Worm (Caenorhabditis elegans) whole organism, L1 larva: ENCODE results near the gene immp-1.

Experiments used
- C16A3.4 ChIP-seq: fragments of 150-350 bp; optimal IDR thresholded peaks from 2 replicates; lab custom pipeline; 2014; ENCODE audit warnings: missing biosample characterization, missing genetic modification characterization
- C34B4.2 ChIP-seq: sonication (generic microtip); optimal IDR thresholded peaks from 2 replicates; lab custom pipeline; 2017; ENCODE audit warnings: mild to moderate bottlenecking, missing genetic modification characterization, missing compliant biosample characterization
- F16B12.6 ChIP-seq: fragments of 150-350 bp; optimal IDR thresholded peaks from 2 replicates; lab custom pipeline; 2014; ENCODE audit warnings: missing biosample characterization, missing genetic modification characterization
- Y116A8C.19 ChIP-seq: sonication (generic microtip); optimal IDR thresholded peaks from 2 replicates; lab custom pipeline; 2016; ENCODE audit warnings: missing compliant biosample characterization, missing genetic modification characterization, borderline replicate concordance
- aha-1 ChIP-seq: fragments of 150-350 bp; optimal IDR thresholded peaks from 2 replicates; lab custom pipeline; 2014; ENCODE audit warnings: missing biosample characterization, missing genetic modification characterization
- alr-1 ChIP-seq: fragments of 200-800 bp; sonication (Bioruptor generic); optimal IDR thresholded peaks from 2 replicates; lab custom pipeline; 2018; ENCODE audit warnings: borderline replicate concordance, mild to moderate bottlenecking, missing genetic modification characterization, missing compliant biosample characterization
- aly-2 ChIP-seq: fragments of 150-350 bp; optimal IDR thresholded peaks from 2 replicates; lab custom pipeline; 2014; ENCODE audit warnings: missing biosample characterization, missing genetic modification characterization
- blmp-1 ChIP-seq: fragments of 150-350 bp; optimal IDR thresholded peaks from 2 replicates; lab custom pipeline; 2014; ENCODE audit warnings: missing biosample characterization, missing genetic modification characterization
- ceh-63 ChIP-seq: fragments of 200-800 bp; sonication (Bioruptor generic); optimal IDR thresholded peaks from 2 replicates; lab custom pipeline; 2018; ENCODE audit warnings: mild to moderate bottlenecking, missing genetic modification characterization, missing compliant biosample characterization
- ceh-8 ChIP-seq: fragments of 200-800 bp; sonication (Bioruptor generic); optimal IDR thresholded peaks from 2 replicates; lab custom pipeline; 2018; ENCODE audit warnings: mild to moderate bottlenecking, missing genetic modification characterization, moderate library complexity, missing compliant biosample characterization
- ceh-82 ChIP-seq, 3 experiments: fragments of 150-350 bp in 1 of 3; sonication (generic microtip) in 2 of 3; optimal IDR thresholded peaks; 2 replicates each; lab custom pipeline; 2014 to 2017; ENCODE audit warnings: missing biosample characterization in 3 of 3, missing genetic modification characterization in 3 of 3
- ces-1 ChIP-seq: fragments of 150-350 bp; optimal IDR thresholded peaks from 2 replicates; lab custom pipeline; 2014; ENCODE audit warnings: missing biosample characterization, missing genetic modification reagents, missing genetic modification characterization
- egl-13 ChIP-seq: sonication (generic microtip); optimal IDR thresholded peaks from 2 replicates; lab custom pipeline; 2016; ENCODE audit warnings: missing genotype, missing genetic modification reagents, missing genetic modification characterization, missing compliant biosample characterization
- egl-27 ChIP-seq, 2 experiments: fragments of 150-350 bp in 1 of 2; sonication (generic microtip); optimal IDR thresholded peaks; 3 replicates each; lab custom pipeline; 2017 to 2018; ENCODE audit warnings: missing biosample characterization in 2 of 2, missing genetic modification characterization in 2 of 2, missing genetic modification reagents in 2 of 2
- elt-2 ChIP-seq: sonication (generic microtip); optimal IDR thresholded peaks from 2 replicates; lab custom pipeline; 2016; ENCODE audit warnings: missing genetic modification characterization, mild to moderate bottlenecking, inconsistent platforms, missing compliant biosample characterization, missing genetic modification reagents
- elt-3 ChIP-seq, 6 experiments: fragments of 150-350 bp in 1 of 6; sonication (generic microtip); optimal IDR thresholded peaks; 2 replicates each; lab custom pipeline; 2017 to 2018; ENCODE audit warnings: missing biosample characterization in 6 of 6, missing genetic modification characterization in 6 of 6, inconsistent platforms in 1 of 6
- ets-5 ChIP-seq: fragments of 200-800 bp; sonication (Bioruptor generic); IDR thresholded peaks from 2 replicates; pipeline ENCODE4 v1.3.6; 2022; ENCODE audit warnings: missing genetic modification characterization, missing compliant biosample characterization
- fkh-8 ChIP-seq: sonication (generic microtip); optimal IDR thresholded peaks from 2 replicates; lab custom pipeline; 2016; ENCODE audit warnings: mild to moderate bottlenecking, missing genetic modification characterization, missing compliant biosample characterization
- hlh-17 ChIP-seq: fragments of 200-800 bp; sonication (Bioruptor generic); optimal IDR thresholded peaks from 2 replicates; lab custom pipeline; 2018; ENCODE audit warnings: missing genetic modification characterization, mild to moderate bottlenecking, missing compliant biosample characterization, moderate library complexity, borderline replicate concordance
- hlh-4 ChIP-seq: sonication (generic microtip); optimal IDR thresholded peaks from 2 replicates; lab custom pipeline; 2016; ENCODE audit warnings: mild to moderate bottlenecking, missing genetic modification characterization, missing compliant biosample characterization
- irx-1 ChIP-seq: sonication (generic microtip); optimal IDR thresholded peaks from 2 replicates; lab custom pipeline; 2016; ENCODE audit warnings: missing genetic modification characterization, missing compliant biosample characterization
- jun-1 ChIP-seq: fragments of 150-350 bp; optimal IDR thresholded peaks from 2 replicates; lab custom pipeline; 2014; ENCODE audit warnings: missing biosample characterization, missing genetic modification reagents, missing genetic modification characterization
- lin-13 ChIP-seq: fragments of 150-350 bp; optimal IDR thresholded peaks from 2 replicates; lab custom pipeline; 2014; ENCODE audit warnings: missing biosample characterization, missing genetic modification reagents, missing genetic modification characterization
- lin-14 ChIP-seq: fragments of 200-800 bp; sonication (Bioruptor generic); optimal IDR thresholded peaks from 2 replicates; lab custom pipeline; 2018; ENCODE audit warnings: mild to moderate bottlenecking, missing genetic modification characterization, moderate library complexity, missing compliant biosample characterization
- lin-15B ChIP-seq: fragments of 150-350 bp; sonication (generic microtip); optimal IDR thresholded peaks from 3 replicates; lab custom pipeline; 2014; ENCODE audit warnings: missing biosample characterization, missing genetic modification characterization
- lin-35 ChIP-seq, 2 experiments: fragments of 150-350 bp; optimal IDR thresholded peaks; 2 replicates each; lab custom pipeline; 2014; ENCODE audit warnings: missing biosample characterization in 2 of 2, missing genetic modification characterization in 2 of 2, missing genetic modification reagents in 2 of 2
- lin-39 ChIP-seq: fragments of 150-350 bp; optimal IDR thresholded peaks from 2 replicates; lab custom pipeline; 2014; ENCODE audit warnings: missing biosample characterization, missing genetic modification reagents, missing genetic modification characterization
- mab-9 ChIP-seq: fragments of 200-800 bp; sonication (Bioruptor generic); IDR thresholded peaks from 2 replicates; pipeline ENCODE4 v1.3.6; 2022; ENCODE audit warnings: missing genetic modification reagents, missing genetic modification characterization, missing compliant biosample characterization
- mef-2 ChIP-seq: fragments of 150-350 bp; optimal IDR thresholded peaks from 2 replicates; lab custom pipeline; 2014; ENCODE audit warnings: missing biosample characterization, missing genetic modification characterization
- mep-1 ChIP-seq: fragments of 150-350 bp; optimal IDR thresholded peaks from 2 replicates; lab custom pipeline; 2014; ENCODE audit warnings: missing biosample characterization, missing genetic modification characterization
- nhr-11 ChIP-seq: fragments of 150-350 bp; optimal IDR thresholded peaks from 2 replicates; lab custom pipeline; 2014; ENCODE audit warnings: missing biosample characterization, missing genetic modification characterization
- nhr-12 ChIP-seq: sonication (generic microtip); optimal IDR thresholded peaks from 2 replicates; lab custom pipeline; 2017; ENCODE audit warnings: missing biosample characterization, missing genetic modification characterization
- nhr-47 ChIP-seq: sonication (generic microtip); optimal IDR thresholded peaks from 2 replicates; lab custom pipeline; 2016; ENCODE audit warnings: mild to moderate bottlenecking, missing genetic modification characterization, moderate library complexity, missing compliant biosample characterization
- nhr-71 ChIP-seq: sonication (generic microtip); optimal IDR thresholded peaks from 2 replicates; lab custom pipeline; 2016; ENCODE audit warnings: mild to moderate bottlenecking, missing genetic modification characterization, moderate library complexity, missing compliant biosample characterization
- nhr-77 ChIP-seq: fragments of 150-350 bp; optimal IDR thresholded peaks from 2 replicates; lab custom pipeline; 2014; ENCODE audit warnings: missing biosample characterization, missing genetic modification characterization
- nhr-84 ChIP-seq: sonication (generic microtip); optimal IDR thresholded peaks from 2 replicates; lab custom pipeline; 2017; ENCODE audit warnings: missing biosample characterization, missing genetic modification characterization
- nhr-85 ChIP-seq: sonication (generic microtip); peaks from one replicate; lab custom pipeline; 2016; ENCODE audit warnings: missing genetic modification characterization, inconsistent platforms, missing compliant biosample characterization
- nhr-90 ChIP-seq: sonication (generic microtip); optimal IDR thresholded peaks from 2 replicates; lab custom pipeline; 2016; ENCODE audit warnings: mild to moderate bottlenecking, missing genetic modification characterization, missing compliant biosample characterization; ENCODE audit not compliant: poor library complexity
- pax-3 ChIP-seq: fragments of 200-800 bp; sonication (Bioruptor generic); optimal IDR thresholded peaks from 2 replicates; lab custom pipeline; 2018; ENCODE audit warnings: mild to moderate bottlenecking, missing genetic modification characterization, moderate library complexity, missing compliant biosample characterization
- pqm-1 ChIP-seq: sonication (generic microtip); optimal IDR thresholded peaks from 3 replicates; lab custom pipeline; 2017; ENCODE audit warnings: missing biosample characterization, missing genetic modification characterization
- snu-23 ChIP-seq: sonication (generic microtip); optimal IDR thresholded peaks from 2 replicates; lab custom pipeline; 2016; ENCODE audit warnings: missing genetic modification characterization, missing compliant biosample characterization
- sox-4 ChIP-seq: sonication (generic microtip); optimal IDR thresholded peaks from 2 replicates; lab custom pipeline; 2016; ENCODE audit warnings: missing genetic modification characterization, missing compliant biosample characterization
- sptf-1 ChIP-seq: fragments of 150-350 bp; optimal IDR thresholded peaks from 2 replicates; lab custom pipeline; 2014; ENCODE audit warnings: missing biosample characterization, missing genetic modification characterization
- sup-37 ChIP-seq: fragments of 200-800 bp; sonication (Bioruptor generic); optimal IDR thresholded peaks from 2 replicates; lab custom pipeline; 2018; ENCODE audit warnings: mild to moderate bottlenecking, missing genetic modification characterization, missing compliant biosample characterization
- swsn-7 ChIP-seq: sonication (generic microtip); optimal IDR thresholded peaks from 2 replicates; lab custom pipeline; 2016; ENCODE audit warnings: missing genetic modification characterization, missing compliant biosample characterization
- tbx-2 ChIP-seq: sonication (generic microtip); optimal IDR thresholded peaks from 2 replicates; lab custom pipeline; 2016; ENCODE audit warnings: missing genetic modification characterization, missing compliant biosample characterization
- unc-30 ChIP-seq: sonication (generic microtip); optimal IDR thresholded peaks from 2 replicates; lab custom pipeline; 2017; ENCODE audit warnings: missing biosample characterization, missing genetic modification characterization
- unc-62 ChIP-seq: fragments of 150-350 bp; optimal IDR thresholded peaks from 2 replicates; lab custom pipeline; 2014; ENCODE audit warnings: missing biosample characterization, missing genetic modification reagents, missing genetic modification characterization
- unc-86 ChIP-seq: sonication (generic microtip); optimal IDR thresholded peaks from 2 replicates; lab custom pipeline; 2016; ENCODE audit warnings: missing genetic modification characterization, missing compliant biosample characterization
- unc-98 ChIP-seq: fragments of 200-800 bp; sonication (Bioruptor generic); IDR thresholded peaks from 2 replicates; pipeline ENCODE4 v1.3.6; 2022; ENCODE audit warnings: missing genetic modification characterization, missing compliant biosample characterization
- zag-1 ChIP-seq: fragments of 150-350 bp; optimal IDR thresholded peaks from 2 replicates; lab custom pipeline; 2014; ENCODE audit warnings: missing biosample characterization, missing genetic modification characterization
- zip-4 ChIP-seq: fragments of 200-800 bp; sonication (Bioruptor generic); optimal IDR thresholded peaks from 2 replicates; lab custom pipeline; 2018; ENCODE audit warnings: mild to moderate bottlenecking, missing genetic modification characterization, moderate library complexity, missing compliant biosample characterization
- ztf-11 ChIP-seq, 2 experiments: sonication (generic microtip); optimal IDR thresholded peaks; 2 replicates each; lab custom pipeline; 2016 to 2017; ENCODE audit warnings: missing genetic modification characterization in 2 of 2, missing biosample characterization in 1 of 2, missing compliant biosample characterization in 1 of 2

Gene immp-1

ce11 chrIII:11746718-11747117 is 28.0 kb upstream of the immp-1 start, which contains the start of gene mrt-2 (continued):
- TF ChIP-seq elt-3 (tag; optimal IDR thresholded peaks at IDR 0.05; lab: Kevin White, UChicago) (peak in 2 of 6 experiments; percentile 46 to 60), fkh-8 (tag; lab: Kevin White, UChicago) (peak; percentile 80), hlh-17 (GFP tag; lab: Kevin White, UChicago) (no peak), swsn-7 (tag; lab: Kevin White, UChicago) (peak; percentile 84), sup-37 (peak; percentile 14), alr-1 (tag; lab: Kevin White, UChicago) (no peak), mab-9 (GFP tag; lab: Robert Waterston, UW) (peak; percentile 60), lin-14 (GFP tag; lab: Kevin White, UChicago) (no peak), lin-39 (tag; lab: Kevin White, UChicago) (peak; percentile 87), unc-30 (tag; lab: Kevin White, UChicago) (no peak), unc-86 (tag; lab: Kevin White, UChicago) (peak; percentile 79), nhr-77 (tag; lab: Kevin White, UChicago) (peak; percentile 14), zip-4 (GFP tag; lab: Kevin White, UChicago) (peak; percentile 39), ceh-63 (GFP tag; lab: Kevin White, UChicago) (peak; percentile 6), aly-2 (tag; lab: Kevin White, UChicago) (peak; percentile 47), zag-1 (tag; lab: Kevin White, UChicago) (no peak), sox-4 (tag; lab: Kevin White, UChicago) (peak; percentile 93), nhr-90 (tag; lab: Kevin White, UChicago) (peak; percentile 97), nhr-84 (tag; lab: Kevin White, UChicago) (no peak), nhr-85 (tag; lab: Kevin White, UChicago) (peak; percentile 97), irx-1 (tag; lab: Kevin White, UChicago) (peak; percentile 96), mep-1 (tag; lab: Kevin White, UChicago) (peak; percentile 79), jun-1 (tag; lab: Kevin White, UChicago) (peak; percentile 34), lin-15B (peak; percentile 20), nhr-12 (no peak), nhr-11 (tag; lab: Kevin White, UChicago) (no peak), aha-1 (tag; lab: Kevin White, UChicago) (no peak), pax-3 (tag; lab: Kevin White, UChicago) (peak; percentile 95), nhr-71 (peak; percentile 95), snu-23 (GFP tag; lab: Kevin White, UChicago) (peak; percentile 89), hlh-4 (tag; lab: Kevin White, UChicago) (peak; percentile 60), unc-62 (GFP tag; lab: Kevin White, UChicago) (no peak), Y116A8C.19 (tag; lab: Kevin White, UChicago) (peak; percentile 90), egl-27 (tag; optimal IDR thresholded peaks at IDR 0.05; lab: Kevin White, UChicago) (no peak), mef-2 (no peak), egl-13 (tag; lab: Kevin White, UChicago) (peak; percentile 97), ztf-11 (tag; optimal IDR thresholded peaks at IDR 0.05; lab: Kevin White, UChicago) (peak in 1 of 2 experiments; percentile 95), ceh-8 (GFP tag; lab: Kevin White, UChicago) (peak; percentile 54), ceh-82 (tag; optimal IDR thresholded peaks at IDR 0.05; lab: Kevin White, UChicago) (peak; percentile 18 to 68 (median 67)), C16A3.4 (peak; percentile 68), ets-5 (no peak), nhr-47 (peak; percentile 95), lin-35 (GFP tag; optimal IDR thresholded peaks at IDR 0.05; lab: Kevin White, UChicago) (peak; percentile 97 to 98), unc-98 (peak; percentile 90), F16B12.6 (tag; lab: Kevin White, UChicago) (peak; percentile 54), elt-2 (peak; percentile 78), lin-13 (GFP tag; lab: Kevin White, UChicago) (peak; percentile 74), ces-1 (GFP tag; lab: Kevin White, UChicago) (no peak), sptf-1 (tag; lab: Kevin White, UChicago) (no peak), blmp-1 (tag; lab: Kevin White, UChicago) (peak; percentile 69), pqm-1 (tag; lab: Kevin White, UChicago) (no peak), C34B4.2 (tag; lab: Kevin White, UChicago) (peak; percentile 49), tbx-2 (tag; lab: Kevin White, UChicago) (peak; percentile 94)
